Fruit fly (Drosophila melanogaster) whole organism, embryonic: ENCODE measurements around the gene Trm1.

ENCODE experiments used
- Ada2b ChIP-seq: fragments of 200-800 bp; sonication (Bioruptor generic); IDR thresholded peaks from 2 replicates; pipeline ENCODE4 v1.3.6; 2022; ENCODE audit warnings: missing biosample characterization, missing genetic modification characterization
- Awh ChIP-seq: fragments of 200-800 bp; sonication (Bioruptor generic); IDR thresholded peaks from 2 replicates; pipeline ENCODE4, ENCODE4 v1.3.6; 2022; ENCODE audit warnings: missing biosample characterization, missing genetic modification characterization
- BEAF-32 ChIP-seq: fragments of 200-800 bp; sonication (Bioruptor generic); optimal IDR thresholded peaks from 3 replicates; lab custom pipeline; 2017; ENCODE audit warnings: missing biosample characterization, missing genetic modification characterization, mild to moderate bottlenecking, moderate library complexity, missing genetic modification reagents
- CG10979 ChIP-seq: fragments of 200-800 bp; sonication (Bioruptor generic); optimal IDR thresholded peaks from 2 replicates; lab custom pipeline; 2018; ENCODE audit warnings: missing biosample characterization, mild to moderate bottlenecking, missing genetic modification characterization, moderate library complexity
- CG14667 ChIP-seq: fragments of 200-800 bp; sonication (Bioruptor generic); IDR thresholded peaks from 2 replicates; pipeline ENCODE4 v1.3.6; 2022; ENCODE audit warnings: missing biosample characterization, missing genetic modification characterization
- CG14710 ChIP-seq: fragments of 200-800 bp; sonication (Bioruptor generic); optimal IDR thresholded peaks from 3 replicates; lab custom pipeline; 2019; ENCODE audit warnings: missing biosample characterization, mild to moderate bottlenecking, missing genetic modification characterization, moderate library complexity
- CG15479 ChIP-seq: fragments of 200-800 bp; sonication (Bioruptor generic); optimal IDR thresholded peaks from 3 replicates; lab custom pipeline; 2019; ENCODE audit warnings: missing biosample characterization, mild to moderate bottlenecking, missing genetic modification characterization, moderate library complexity
- CG1647 ChIP-seq: fragments of 200-800 bp; sonication (Bioruptor generic); optimal IDR thresholded peaks from 3 replicates; lab custom pipeline; 2016; ENCODE audit warnings: missing biosample characterization, missing genetic modification characterization
- CG2199 ChIP-seq: fragments of 200-800 bp; sonication (Bioruptor generic); IDR thresholded peaks from 3 replicates; pipeline ENCODE4 v1.3.6; 2022; ENCODE audit warnings: missing biosample characterization, missing genetic modification characterization
- CG32532 ChIP-seq: fragments of 200-800 bp; sonication (Bioruptor generic); IDR thresholded peaks from 2 replicates; pipeline ENCODE4 v1.3.6; 2022; ENCODE audit warnings: missing biosample characterization, missing genetic modification characterization
- CG32767 ChIP-seq: fragments of 200-800 bp; sonication (Bioruptor generic); IDR thresholded peaks from 2 replicates; pipeline ENCODE4 v1.3.6; 2022; ENCODE audit warnings: missing biosample characterization, missing genetic modification characterization
- CG34224 ChIP-seq: fragments of 200-800 bp; sonication (Bioruptor generic); IDR thresholded peaks from 3 replicates; pipeline ENCODE4 v1.3.6; 2022; ENCODE audit warnings: missing biosample characterization, missing genetic modification characterization; ENCODE audit not compliant: partially characterized antibody
- CG34422 ChIP-seq: fragments of 200-800 bp; sonication (Bioruptor generic); IDR thresholded peaks from 3 replicates; pipeline ENCODE4 v1.3.6; 2022; ENCODE audit warnings: missing biosample characterization, missing genetic modification characterization
- CG42726 ChIP-seq: fragments of 200-800 bp; sonication (Bioruptor generic); IDR thresholded peaks from 2 replicates; pipeline ENCODE4 v1.3.6; 2022; ENCODE audit warnings: missing biosample characterization, missing genetic modification characterization; ENCODE audit not compliant: partially characterized antibody
- CG5953 ChIP-seq: fragments of 200-800 bp; sonication (Bioruptor generic); IDR thresholded peaks from 2 replicates; pipeline ENCODE4 v1.3.6; 2022; ENCODE audit warnings: missing biosample characterization, missing genetic modification characterization
- CG7987 ChIP-seq: fragments of 200-800 bp; sonication (Bioruptor generic); optimal IDR thresholded peaks from 2 replicates; lab custom pipeline; 2018; ENCODE audit warnings: missing biosample characterization, mild to moderate bottlenecking, missing genetic modification characterization, moderate library complexity
- CG9727 ChIP-seq: fragments of 200-800 bp; sonication (Bioruptor generic); optimal IDR thresholded peaks from 3 replicates; lab custom pipeline; 2017; ENCODE audit warnings: missing biosample characterization, mild to moderate bottlenecking, missing genetic modification characterization
- CG9932 ChIP-seq: fragments of 200-800 bp; sonication (Bioruptor generic); IDR thresholded peaks from 2 replicates; pipeline ENCODE4 v1.3.6; 2022; ENCODE audit warnings: missing biosample characterization, missing genetic modification characterization
- Dll ChIP-seq: fragments of 200-800 bp; sonication (Bioruptor generic); IDR thresholded peaks from 4 replicates; pipeline ENCODE4 v1.3.6; 2022; ENCODE audit warnings: missing biosample characterization, missing genetic modification characterization; ENCODE audit not compliant: partially characterized antibody
- Drgx ChIP-seq: fragments of 200-800 bp; sonication (Bioruptor generic); IDR thresholded peaks from 2 replicates; pipeline ENCODE4 v1.3.6; 2022; ENCODE audit warnings: missing biosample characterization, missing genetic modification characterization
- Med ChIP-seq: fragments of 200-800 bp; sonication (Bioruptor generic); peaks from one replicate; lab custom pipeline; 2016; ENCODE audit warnings: missing biosample characterization, missing genetic modification characterization, mild to moderate bottlenecking, inconsistent platforms, moderate library complexity
- Mrtf ChIP-seq: fragments of 200-800 bp; sonication (Bioruptor generic); IDR thresholded peaks from 3 replicates; pipeline ENCODE4 v1.3.6; 2022; ENCODE audit warnings: missing biosample characterization, missing genetic modification characterization
- Myb ChIP-seq: fragments of 200-800 bp; sonication (Bioruptor generic); optimal IDR thresholded peaks from 2 replicates; lab custom pipeline; 2016; ENCODE audit warnings: missing biosample characterization, missing genetic modification characterization
- ab ChIP-seq: fragments of 200-800 bp; sonication (Bioruptor generic); optimal IDR thresholded peaks from 2 replicates; lab custom pipeline; 2016; ENCODE audit warnings: missing biosample characterization, missing genetic modification characterization
- cad ChIP-seq: fragments of >200 bp; optimal IDR thresholded peaks from 2 replicates; lab custom pipeline; 2017; ENCODE audit warnings: missing biosample characterization, missing genetic modification characterization
- chinmo ChIP-seq: fragments of 200-800 bp; sonication (Bioruptor generic); IDR thresholded peaks from 4 replicates; pipeline ENCODE4 v1.3.6; 2022; ENCODE audit warnings: missing biosample characterization, missing genetic modification characterization; ENCODE audit not compliant: partially characterized antibody
- chm ChIP-seq: fragments of 200-800 bp; sonication (Bioruptor generic); IDR thresholded peaks from 2 replicates; pipeline ENCODE4 v1.3.6; 2022; ENCODE audit warnings: missing biosample characterization, missing genetic modification characterization
- dm ChIP-seq: fragments of 200-800 bp; sonication (Bioruptor generic); optimal IDR thresholded peaks from 3 replicates; lab custom pipeline; 2016; ENCODE audit warnings: missing biosample characterization, missing genetic modification characterization
- grn ChIP-seq: fragments of 200-800 bp; sonication (Bioruptor generic); optimal IDR thresholded peaks from 3 replicates; lab custom pipeline; 2017; ENCODE audit warnings: missing biosample characterization, missing genetic modification characterization
- insv ChIP-seq, 2 experiments: fragments of 200-800 bp; sonication (Bioruptor generic); optimal IDR thresholded peaks; 3 replicates each; lab custom pipeline; 2016 to 2018; ENCODE audit warnings: missing biosample characterization in 2 of 2, missing genetic modification characterization in 2 of 2
- inv ChIP-seq: fragments of 200-800 bp; sonication (Bioruptor generic); IDR thresholded peaks from 2 replicates; pipeline ENCODE4 v1.3.6; 2022; ENCODE audit warnings: missing biosample characterization, missing genetic modification characterization; ENCODE audit not compliant: partially characterized antibody
- mirr ChIP-seq: fragments of 200-800 bp; sonication (Bioruptor generic); optimal IDR thresholded peaks from 3 replicates; lab custom pipeline; 2018; ENCODE audit warnings: missing biosample characterization, mild to moderate bottlenecking, missing genetic modification characterization
- nmo ChIP-seq: fragments of 200-800 bp; sonication (Bioruptor generic); optimal IDR thresholded peaks from 2 replicates; lab custom pipeline; 2018; ENCODE audit warnings: missing biosample characterization, mild to moderate bottlenecking, missing genetic modification characterization, moderate library complexity
- nom ChIP-seq: fragments of 200-800 bp; sonication (Bioruptor generic); optimal IDR thresholded peaks from 2 replicates; lab custom pipeline; 2017; ENCODE audit warnings: missing biosample characterization, missing genetic modification characterization, mild to moderate bottlenecking, moderate library complexity, missing genetic modification reagents
- prd ChIP-seq, 3 experiments: fragments of >200 bp in 2 of 3; fragments of 200-800 bp in 1 of 3; sonication (Bioruptor generic) in 1 of 3; optimal IDR thresholded peaks in 2 of 3; IDR thresholded peaks in 1 of 3; 2 replicates in 2 of 3; 3 replicates in 1 of 3; pipeline versions ENCODE4 v1.3.6 to Lab custom; 2017 to 2022; ENCODE audit warnings: missing biosample characterization in 1 of 3, missing genetic modification characterization in 1 of 3
- rib ChIP-seq: fragments of 200-800 bp; sonication (Bioruptor generic); IDR thresholded peaks from 2 replicates; pipeline ENCODE4 v1.3.6; 2022; ENCODE audit warnings: missing biosample characterization, missing genetic modification characterization
- row ChIP-seq: fragments of 200-800 bp; sonication (Bioruptor generic); IDR thresholded peaks from 3 replicates; pipeline ENCODE4 v1.3.6; 2022; ENCODE audit warnings: missing biosample characterization, missing genetic modification characterization
- sens ChIP-seq: fragments of 200-800 bp; sonication (Bioruptor generic); peaks from one replicate; lab custom pipeline; 2016; ENCODE audit warnings: missing biosample characterization, missing genetic modification characterization
- seq ChIP-seq: fragments of 200-800 bp; sonication (Bioruptor generic); IDR thresholded peaks from 2 replicates; pipeline ENCODE4 v1.3.6; 2022; ENCODE audit warnings: missing biosample characterization, missing genetic modification characterization
- sob ChIP-seq: fragments of 200-800 bp; sonication (Bioruptor generic); IDR thresholded peaks from 2 replicates; pipeline ENCODE4 v1.3.6; 2022; ENCODE audit warnings: missing biosample characterization, missing genetic modification characterization
- sr ChIP-seq: fragments of 200-800 bp; sonication (Bioruptor generic); IDR thresholded peaks from 3 replicates; pipeline ENCODE4 v1.3.6; 2022; ENCODE audit warnings: missing biosample characterization, missing genetic modification characterization
- stwl ChIP-seq: fragments of 200-800 bp; sonication (Bioruptor generic); optimal IDR thresholded peaks from 3 replicates; lab custom pipeline; 2018; ENCODE audit warnings: missing biosample characterization, mild to moderate bottlenecking, missing genetic modification characterization, moderate library complexity
- tll ChIP-seq, 2 experiments: fragments of 200-800 bp in 1 of 2; fragments of >200 bp in 1 of 2; sonication (Bioruptor generic) in 1 of 2; optimal IDR thresholded peaks; 2 replicates each; lab custom pipeline; 2017 to 2019; ENCODE audit warnings: missing biosample characterization in 2 of 2, missing genetic modification characterization in 2 of 2, mild to moderate bottlenecking in 1 of 2, moderate library complexity in 1 of 2
- tna ChIP-seq: fragments of 200-800 bp; sonication (Bioruptor generic); IDR thresholded peaks from 2 replicates; pipeline ENCODE4 v1.3.6; 2022; ENCODE audit warnings: missing biosample characterization, missing genetic modification characterization; ENCODE audit not compliant: partially characterized antibody
- tup ChIP-seq: fragments of 200-800 bp; sonication (Bioruptor generic); optimal IDR thresholded peaks from 2 replicates; lab custom pipeline; 2016; ENCODE audit warnings: missing biosample characterization, mild to moderate bottlenecking, missing genetic modification characterization, moderate library complexity
- vvl ChIP-seq: fragments of 200-800 bp; sonication (Bioruptor generic); IDR thresholded peaks from 2 replicates; pipeline ENCODE4 v1.3.6; 2022; ENCODE audit warnings: missing biosample characterization, missing genetic modification characterization
- zen ChIP-seq: fragments of 200-800 bp; sonication (Bioruptor generic); optimal IDR thresholded peaks from 3 replicates; lab custom pipeline; 2018; ENCODE audit warnings: missing biosample characterization, mild to moderate bottlenecking, missing genetic modification characterization, moderate library complexity

The Trm1 gene

dm6 chr2L:12469235-12469634 is 41.4 kb downstream of the Trm1 start:
- TF ChIP-seq sr (GFP tag; lab: Robert Waterston, UW) (peak; percentile 55; the same call in 2 of the 3 replicates), CG14667 (GFP tag; lab: Robert Waterston, UW) (no peak), Med (GFP tag; lab: Kevin White, UChicago) (peak; percentile 8), ab (GFP tag; lab: Kevin White, UChicago) (no peak), Myb (GFP tag; lab: Kevin White, UChicago) (no peak), CG9727 (no peak), inv (GFP tag; lab: Robert Waterston, UW) (no peak), chinmo (GFP tag; lab: Robert Waterston, UW) (peak; percentile 75; the same call in 2 of the 4 replicates), CG14710 (tag; lab: Kevin White, UChicago) (no peak), mirr (GFP tag; lab: Kevin White, UChicago) (peak; percentile 4), CG34422 (GFP tag; lab: Robert Waterston, UW) (no peak), vvl (GFP tag; lab: Robert Waterston, UW) (no peak), CG15479 (GFP tag; lab: Kevin White, UChicago) (no peak), CG7987 (GFP tag; lab: Kevin White, UChicago) (peak; percentile 40), sob (GFP tag; lab: Robert Waterston, UW) (peak; percentile 19; the same call in 1 of the 2 replicates), nmo (GFP tag; lab: Kevin White, UChicago) (no peak), chm (GFP tag; lab: Robert Waterston, UW) (peak; percentile 20; the same call in 1 of the 2 replicates), CG2199 (no peak), dm (GFP tag; lab: Kevin White, UChicago) (no peak), cad (GFP tag; lab: Kevin White, UChicago) (no peak), seq (GFP tag; lab: Robert Waterston, UW) (0 out of 2 replicates have a peak, but pooled peaks have one; percentile 30), grn (GFP tag; lab: Kevin White, UChicago) (peak; percentile 56), CG32767 (0 out of 2 replicates have a peak, but pooled peaks have one; percentile 11), Mrtf (GFP tag; lab: Robert Waterston, UW) (no peak), tna (GFP tag; lab: Robert Waterston, UW) (no peak), CG9932 (GFP tag; lab: Robert Waterston, UW) (0 out of 2 replicates have a peak, but pooled peaks have one; percentile 1), rib (GFP tag; lab: Robert Waterston, UW) (no peak)

- TF ChIP-seq CG10979 (tag; lab: Kevin White, UChicago) (no peak), Drgx (GFP tag; lab: Robert Waterston, UW) (peak; percentile 52), nom (GFP tag; lab: Kevin White, UChicago) (peak; percentile 0), CG32532 (GFP tag; lab: Robert Waterston, UW) (no peak)
Observed at dm6 chr2L:12471937-12472336, 44.1 kb downstream of the Trm1 start.

- TF ChIP-seq CG42726 (GFP tag; lab: Robert Waterston, UW) = no peak
- peak; percentile 35 for TF ChIP-seq sens (GFP tag; lab: Kevin White, UChicago)
- TF ChIP-seq tll (GFP tag; optimal IDR thresholded peaks at IDR 0.05; lab: Kevin White, UChicago) = no peak
- TF ChIP-seq insv (GFP tag; optimal IDR thresholded peaks at IDR 0.05; lab: Kevin White, UChicago) = peak in 1 of 2 experiments; percentile 42
- TF ChIP-seq Ada2b (GFP tag; lab: Robert Waterston, UW) = no peak
- peak; percentile 29; the same call in 1 of the 3 replicates for TF ChIP-seq row
- TF ChIP-seq prd (optimal IDR thresholded peaks at IDR 0.05; lab: Kevin White, UChicago) = no peak
- 0 out of 3 replicates have a peak, but pooled peaks have one; percentile 13 for TF ChIP-seq prd (GFP tag; IDR thresholded peaks at IDR 0.05; lab: Robert Waterston, UW)
- 0 out of 2 replicates have a peak, but pooled peaks have one; percentile 15 for TF ChIP-seq CG5953 (GFP tag; lab: Robert Waterston, UW)
- no peak for TF ChIP-seq CG1647 (GFP tag; lab: Kevin White, UChicago)
- TF ChIP-seq CG34224 = 0 out of 3 replicates have a peak, but pooled peaks have one; percentile 22
- peak; percentile 51 for TF ChIP-seq BEAF-32
- TF ChIP-seq tup (GFP tag; lab: Kevin White, UChicago) = no peak
- peak; percentile 48; the same call in 2 of the 4 replicates for TF ChIP-seq Dll (GFP tag; lab: Robert Waterston, UW)
- peak; percentile 83 for TF ChIP-seq zen
- TF ChIP-seq stwl (tag; lab: Kevin White, UChicago) = peak; percentile 35
- peak; percentile 34 for TF ChIP-seq Med (GFP tag; lab: Kevin White, UChicago)
- 0 out of 2 replicates have a peak, but pooled peaks have one; percentile 21 for TF ChIP-seq Awh (GFP tag; lab: Robert Waterston, UW)
Observed at dm6 chr2L:12472988-12473387, 45.2 kb downstream of the Trm1 start.
